Fruit fly (Drosophila melanogaster) whole organism, embryonic: ENCODE data around the gene CG9672.

Experiments used
- ATbp ChIP-seq: fragments of 200-800 bp; sonication (Bioruptor generic); optimal IDR thresholded peaks from 2 replicates; lab custom pipeline; 2017; ENCODE audit warnings: missing biosample characterization, mild to moderate bottlenecking, missing genetic modification characterization, missing genetic modification reagents
- Asciz ChIP-seq: fragments of 200-800 bp; sonication (Bioruptor generic); optimal IDR thresholded peaks from 2 replicates; lab custom pipeline; 2017; ENCODE audit warnings: missing biosample characterization, mild to moderate bottlenecking, missing genetic modification characterization, missing genetic modification reagents
- Bteb2 ChIP-seq: fragments of 200-800 bp; sonication (Bioruptor generic); optimal IDR thresholded peaks from 2 replicates; lab custom pipeline; 2016; ENCODE audit warnings: missing biosample characterization, missing genetic modification characterization
- CG10267 ChIP-seq: fragments of 200-800 bp; sonication (Bioruptor generic); optimal IDR thresholded peaks from 2 replicates; lab custom pipeline; 2018; ENCODE audit warnings: missing biosample characterization, mild to moderate bottlenecking, missing genetic modification characterization, moderate library complexity
- CG10565 ChIP-seq: fragments of 200-800 bp; sonication (Bioruptor generic); optimal IDR thresholded peaks from 3 replicates; lab custom pipeline; 2016; ENCODE audit warnings: missing biosample characterization, mild to moderate bottlenecking, missing genetic modification characterization
- CG12299 ChIP-seq: fragments of 200-800 bp; sonication (Bioruptor generic); optimal IDR thresholded peaks from 2 replicates; lab custom pipeline; 2018; ENCODE audit warnings: missing biosample characterization, mild to moderate bottlenecking, missing genetic modification characterization
- CG12942 ChIP-seq: fragments of 200-800 bp; sonication (Bioruptor generic); optimal IDR thresholded peaks from 3 replicates; lab custom pipeline; 2016; ENCODE audit warnings: missing biosample characterization, missing genetic modification characterization
- CG13123 ChIP-seq: fragments of 200-800 bp; sonication (Bioruptor generic); optimal IDR thresholded peaks from 2 replicates; lab custom pipeline; 2016; ENCODE audit warnings: missing biosample characterization, missing genetic modification characterization
- CG13775 ChIP-seq: fragments of 200-800 bp; sonication (Bioruptor generic); optimal IDR thresholded peaks from 3 replicates; lab custom pipeline; 2017; ENCODE audit warnings: missing biosample characterization, mild to moderate bottlenecking, missing genetic modification characterization
- CG13894 ChIP-seq: fragments of 200-800 bp; sonication (Bioruptor generic); optimal IDR thresholded peaks from 3 replicates; lab custom pipeline; 2018; ENCODE audit warnings: missing biosample characterization, mild to moderate bottlenecking, missing genetic modification characterization, moderate library complexity
- CG14441 ChIP-seq: fragments of 200-800 bp; sonication (Bioruptor generic); IDR thresholded peaks from 2 replicates; pipeline ENCODE4 v1.3.6; 2022; ENCODE audit warnings: missing biosample characterization, missing genetic modification characterization
- CG15011 ChIP-seq: fragments of 200-800 bp; sonication (Bioruptor generic); optimal IDR thresholded peaks from 3 replicates; lab custom pipeline; 2018; ENCODE audit warnings: missing biosample characterization, mild to moderate bottlenecking, missing genetic modification characterization
- CG16813 ChIP-seq: fragments of 200-800 bp; sonication (Bioruptor generic); IDR thresholded peaks from 3 replicates; pipeline ENCODE4 v1.3.6; 2022; ENCODE audit warnings: missing biosample characterization, missing genetic modification characterization; ENCODE audit not compliant: partially characterized antibody
- CG16863 ChIP-seq: fragments of 200-800 bp; sonication (Bioruptor generic); optimal IDR thresholded peaks from 3 replicates; lab custom pipeline; 2016; ENCODE audit warnings: missing biosample characterization, missing genetic modification characterization
- CG1832 ChIP-seq: fragments of 200-800 bp; sonication (Bioruptor generic); optimal IDR thresholded peaks from 2 replicates; lab custom pipeline; 2017; ENCODE audit warnings: missing biosample characterization, mild to moderate bottlenecking, missing genetic modification characterization, inconsistent platforms
- CG2678 ChIP-seq: fragments of 200-800 bp; sonication (Bioruptor generic); optimal IDR thresholded peaks from 3 replicates; lab custom pipeline; 2019; ENCODE audit warnings: missing biosample characterization, mild to moderate bottlenecking, missing genetic modification characterization, moderate library complexity
- CG4282 ChIP-seq: fragments of 200-800 bp; sonication (Bioruptor generic); optimal IDR thresholded peaks from 2 replicates; lab custom pipeline; 2016; ENCODE audit warnings: missing biosample characterization, missing genetic modification characterization
- CG4328 ChIP-seq: fragments of 200-800 bp; sonication (Bioruptor generic); optimal IDR thresholded peaks from 3 replicates; lab custom pipeline; 2017; ENCODE audit warnings: missing biosample characterization, missing genetic modification reagents, missing genetic modification characterization
- CG4360 ChIP-seq: fragments of 200-800 bp; sonication (Bioruptor generic); IDR thresholded peaks from 2 replicates; pipeline ENCODE4 v1.3.6; 2022; ENCODE audit warnings: missing biosample characterization, missing genetic modification characterization
- CG7556 ChIP-seq: fragments of 200-800 bp; sonication (Bioruptor generic); optimal IDR thresholded peaks from 2 replicates; lab custom pipeline; 2017; ENCODE audit warnings: missing biosample characterization, mild to moderate bottlenecking, missing genetic modification characterization
- CG7963 ChIP-seq: fragments of 200-800 bp; sonication (Bioruptor generic); IDR thresholded peaks from 3 replicates; pipeline ENCODE4 v1.3.6; 2022; ENCODE audit warnings: missing biosample characterization, missing genetic modification characterization; ENCODE audit not compliant: partially characterized antibody
- CG8089 ChIP-seq: fragments of 200-800 bp; sonication (Bioruptor generic); optimal IDR thresholded peaks from 3 replicates; lab custom pipeline; 2016; ENCODE audit warnings: missing biosample characterization, missing genetic modification characterization
- CG9817 ChIP-seq: fragments of 200-800 bp; sonication (Bioruptor generic); optimal IDR thresholded peaks from 2 replicates; lab custom pipeline; 2018; ENCODE audit warnings: missing biosample characterization, mild to moderate bottlenecking, missing genetic modification characterization, moderate library complexity
- D ChIP-seq, 2 experiments: fragments of 200-800 bp in 1 of 2; fragments of >200 bp in 1 of 2; sonication (Bioruptor generic) in 1 of 2; optimal IDR thresholded peaks; 2 replicates in 1 of 2; 3 replicates in 1 of 2; lab custom pipeline; 2017; ENCODE audit warnings: mild to moderate bottlenecking in 1 of 2, missing biosample characterization in 1 of 2, missing genetic modification characterization in 1 of 2, missing genetic modification reagents in 1 of 2
- Dfd ChIP-seq, 2 experiments: fragments of >200 bp; optimal IDR thresholded peaks; 2 replicates each; lab custom pipeline; 2017; ENCODE audit warnings: missing biosample characterization in 2 of 2, missing genetic modification characterization in 2 of 2
- E2f1 ChIP-seq: fragments of 200-800 bp; sonication (Bioruptor generic); IDR thresholded peaks from 2 replicates; pipeline ENCODE4 v1.3.6; 2022; ENCODE audit warnings: missing biosample characterization, missing genetic modification characterization
- Ets97D ChIP-seq: fragments of 200-800 bp; sonication (Bioruptor generic); optimal IDR thresholded peaks from 3 replicates; lab custom pipeline; 2016; ENCODE audit warnings: missing biosample characterization, missing genetic modification characterization
- MBD-R2 ChIP-seq: fragments of 200-800 bp; sonication (Bioruptor generic); IDR thresholded peaks from 2 replicates; pipeline ENCODE4 v1.3.6; 2022; ENCODE audit warnings: missing biosample characterization, missing genetic modification characterization
- NfI ChIP-seq: fragments of 200-800 bp; sonication (Bioruptor generic); optimal IDR thresholded peaks from 3 replicates; lab custom pipeline; 2018; ENCODE audit warnings: missing biosample characterization, mild to moderate bottlenecking, missing genetic modification characterization, moderate library complexity
- Poxn ChIP-seq: fragments of 200-800 bp; sonication (Bioruptor generic); IDR thresholded peaks from 2 replicates; pipeline ENCODE4 v1.3.6; 2022; ENCODE audit warnings: missing biosample characterization, missing genetic modification characterization
- Sry-δ ChIP-seq: fragments of 200-800 bp; sonication (Bioruptor generic); optimal IDR thresholded peaks from 2 replicates; lab custom pipeline; 2016; ENCODE audit warnings: missing biosample characterization, missing genetic modification characterization
- Usf ChIP-seq: fragments of 200-800 bp; sonication (Bioruptor generic); optimal IDR thresholded peaks from 2 replicates; lab custom pipeline; 2017; ENCODE audit warnings: missing genotype, missing biosample characterization, missing genetic modification characterization
- ab ChIP-seq: fragments of 200-800 bp; sonication (Bioruptor generic); optimal IDR thresholded peaks from 2 replicates; lab custom pipeline; 2016; ENCODE audit warnings: missing biosample characterization, missing genetic modification characterization
- al ChIP-seq: fragments of 200-800 bp; sonication (Bioruptor generic); IDR thresholded peaks from 2 replicates; pipeline ENCODE4 v1.3.6; 2022; ENCODE audit warnings: missing biosample characterization, missing genetic modification characterization
- dimm ChIP-seq: fragments of 200-800 bp; sonication (Bioruptor generic); IDR thresholded peaks from 2 replicates; pipeline ENCODE4 v1.3.6; 2022; ENCODE audit warnings: missing biosample characterization, missing genetic modification characterization
- dmrt99B ChIP-seq: fragments of 200-800 bp; sonication (Bioruptor generic); optimal IDR thresholded peaks from 2 replicates; lab custom pipeline; 2018; ENCODE audit warnings: missing biosample characterization, mild to moderate bottlenecking, missing genetic modification characterization, moderate library complexity
- dpn ChIP-seq, 2 experiments: fragments of 200-800 bp; sonication (Bioruptor generic); optimal IDR thresholded peaks; 3 replicates each; lab custom pipeline; 2016; ENCODE audit warnings: missing biosample characterization in 2 of 2, missing genetic modification characterization in 2 of 2
- eve ChIP-seq, 2 experiments: fragments of >200 bp; optimal IDR thresholded peaks; 2 replicates each; lab custom pipeline; 2017; ENCODE audit warnings: missing biosample characterization in 2 of 2, missing genetic modification characterization in 2 of 2
- maf-S ChIP-seq: fragments of 200-800 bp; sonication (Bioruptor generic); optimal IDR thresholded peaks from 2 replicates; lab custom pipeline; 2016; ENCODE audit warnings: missing biosample characterization, missing genetic modification characterization
- nom ChIP-seq: fragments of 200-800 bp; sonication (Bioruptor generic); optimal IDR thresholded peaks from 2 replicates; lab custom pipeline; 2017; ENCODE audit warnings: missing biosample characterization, missing genetic modification characterization, mild to moderate bottlenecking, moderate library complexity, missing genetic modification reagents
- p53 ChIP-seq: fragments of 200-800 bp; sonication (Bioruptor generic); optimal IDR thresholded peaks from 2 replicates; lab custom pipeline; 2016; ENCODE audit warnings: missing biosample characterization, missing genetic modification characterization
- pho ChIP-seq: fragments of 200-800 bp; sonication (Bioruptor generic); optimal IDR thresholded peaks from 2 replicates; lab custom pipeline; 2016; ENCODE audit warnings: missing biosample characterization, missing genetic modification characterization
- phol ChIP-seq: fragments of 200-800 bp; sonication (Bioruptor generic); optimal IDR thresholded peaks from 3 replicates; lab custom pipeline; 2018; ENCODE audit warnings: missing biosample characterization, mild to moderate bottlenecking, missing genetic modification characterization, moderate library complexity
- prd ChIP-seq, 3 experiments: fragments of >200 bp in 2 of 3; fragments of 200-800 bp in 1 of 3; sonication (Bioruptor generic) in 1 of 3; optimal IDR thresholded peaks in 2 of 3; IDR thresholded peaks in 1 of 3; 2 replicates in 2 of 3; 3 replicates in 1 of 3; pipeline versions ENCODE4 v1.3.6 to Lab custom; 2017 to 2022; ENCODE audit warnings: missing biosample characterization in 1 of 3, missing genetic modification characterization in 1 of 3
- psq ChIP-seq: fragments of 200-800 bp; sonication (Bioruptor generic); optimal IDR thresholded peaks from 2 replicates; lab custom pipeline; 2017; ENCODE audit warnings: missing biosample characterization, missing genetic modification characterization
- pzg ChIP-seq: fragments of 200-800 bp; sonication (Bioruptor generic); optimal IDR thresholded peaks from 3 replicates; lab custom pipeline; 2018; ENCODE audit warnings: missing biosample characterization, mild to moderate bottlenecking, missing genetic modification characterization, moderate library complexity
- sisA ChIP-seq: fragments of 200-800 bp; sonication (Bioruptor generic); IDR thresholded peaks from 2 replicates; pipeline ENCODE4 v1.3.6; 2022; ENCODE audit warnings: missing biosample characterization, missing genetic modification characterization
- so ChIP-seq: fragments of 200-800 bp; sonication (Bioruptor generic); IDR thresholded peaks from 3 replicates; pipeline ENCODE4 v1.3.6; 2022; ENCODE audit warnings: missing biosample characterization, missing genetic modification characterization
- stwl ChIP-seq: fragments of 200-800 bp; sonication (Bioruptor generic); optimal IDR thresholded peaks from 3 replicates; lab custom pipeline; 2018; ENCODE audit warnings: missing biosample characterization, mild to moderate bottlenecking, missing genetic modification characterization, moderate library complexity

Gene CG9672

dm6 chrX:16691440-16691839, 15.2 kb downstream of the CG9672 start (continued):
- TF ChIP-seq CG15011 (GFP tag; lab: Kevin White, UChicago) (peak; percentile 55), psq (GFP tag; lab: Kevin White, UChicago) (peak; percentile 61), ATbp (GFP tag; lab: Kevin White, UChicago) (peak; percentile 89), pzg (no peak), CG13775 (peak; percentile 72), Asciz (peak; percentile 82), dpn (GFP tag; optimal IDR thresholded peaks at IDR 0.05; lab: Kevin White, UChicago) (peak; percentile 82 to 89), CG10267 (peak; percentile 78), MBD-R2 (GFP tag; lab: Robert Waterston, UW) (peak; percentile 36; the same call in 1 of the 2 replicates), CG4360 (peak; percentile 68), eve (GFP tag; optimal IDR thresholded peaks at IDR 0.05; lab: Kevin White, UChicago) (peak in 1 of 2 experiments; percentile 93), dmrt99B (peak; percentile 89), CG12299 (peak; percentile 42), CG14441 (peak; percentile 89), CG4282 (peak; percentile 61), CG16863 (GFP tag; lab: Kevin White, UChicago) (peak; percentile 88), p53 (GFP tag; lab: Kevin White, UChicago) (peak; percentile 31), stwl (tag; lab: Kevin White, UChicago) (peak; percentile 6), CG9817 (peak; percentile 71), Poxn (no peak), Usf (GFP tag; lab: Kevin White, UChicago) (peak; percentile 45), maf-S (GFP tag; lab: Kevin White, UChicago) (peak; percentile 73), CG10565 (GFP tag; lab: Kevin White, UChicago) (peak; percentile 50), CG16813 (no peak), NfI (GFP tag; lab: Kevin White, UChicago) (peak; percentile 86), so (GFP tag; lab: Robert Waterston, UW) (peak; percentile 86), CG12942 (GFP tag; lab: Kevin White, UChicago) (peak; percentile 83), al (peak; percentile 63), phol (tag; lab: Kevin White, UChicago) (peak; percentile 84), pho (peak; percentile 57), CG8089 (GFP tag; lab: Kevin White, UChicago) (peak; percentile 74), Ets97D (GFP tag; lab: Kevin White, UChicago) (peak; percentile 57), Dfd (GFP tag; optimal IDR thresholded peaks at IDR 0.05; lab: Kevin White, UChicago) (no peak), CG2678 (tag; lab: Kevin White, UChicago) (peak; percentile 84), CG7963 (GFP tag; lab: Robert Waterston, UW) (no peak), dimm (GFP tag; lab: Robert Waterston, UW) (peak; percentile 80), ab (GFP tag; lab: Kevin White, UChicago) (peak; percentile 54), E2f1 (GFP tag; lab: Robert Waterston, UW) (peak; percentile 87), CG1832 (no peak), CG4328 (GFP tag; lab: Kevin White, UChicago) (peak; percentile 15), CG13894 (tag; lab: Kevin White, UChicago) (no peak), CG7556 (GFP tag; lab: Kevin White, UChicago) (peak; percentile 64), CG13123 (peak; percentile 80), sisA (GFP tag; lab: Robert Waterston, UW) (peak; percentile 85), nom (GFP tag; lab: Kevin White, UChicago) (no peak), D (optimal IDR thresholded peaks at IDR 0.05; lab: Kevin White, UChicago) (no peak), D (GFP tag; optimal IDR thresholded peaks at IDR 0.05; lab: Kevin White, UChicago) (peak; percentile 88), Bteb2 (GFP tag; lab: Kevin White, UChicago) (peak; percentile 67), prd (optimal IDR thresholded peaks at IDR 0.05; lab: Kevin White, UChicago) (no peak), prd (GFP tag; IDR thresholded peaks at IDR 0.05; lab: Robert Waterston, UW) (peak; percentile 91), Sry-δ (GFP tag; lab: Kevin White, UChicago) (peak; percentile 44)
